Fruit fly (Drosophila melanogaster) whole organism, pupa: ENCODE data around the gene CG13707.

Experiments
- CG10348 ChIP-seq: fragments of 200-800 bp; sonication (Bioruptor generic); IDR thresholded peaks from 2 replicates; pipeline ENCODE4 v1.3.6; 2022; ENCODE audit warnings: missing biosample characterization, missing genetic modification characterization
- CG12605 ChIP-seq: fragments of 200-800 bp; sonication (Bioruptor generic); IDR thresholded peaks from 2 replicates; pipeline ENCODE4 v1.3.6; 2022; ENCODE audit warnings: missing biosample characterization, missing genetic modification characterization
- CG13204 ChIP-seq: fragments of 200-800 bp; sonication (Bioruptor generic); optimal IDR thresholded peaks from 2 replicates; lab custom pipeline; 2018; ENCODE audit warnings: missing biosample characterization, mild to moderate bottlenecking, missing genetic modification characterization, moderate library complexity
- CG14655 ChIP-seq: fragments of 200-800 bp; sonication (Bioruptor generic); optimal IDR thresholded peaks from 3 replicates; lab custom pipeline; 2017; ENCODE audit warnings: mild to moderate bottlenecking, missing biosample characterization, missing genetic modification reagents, missing genetic modification characterization
- CG15710 ChIP-seq: fragments of 200-800 bp; sonication (Bioruptor generic); optimal IDR thresholded peaks from 2 replicates; lab custom pipeline; 2018; ENCODE audit warnings: missing biosample characterization, mild to moderate bottlenecking, missing genetic modification characterization, moderate library complexity
- CG17806 ChIP-seq: fragments of 200-800 bp; sonication (Bioruptor generic); optimal IDR thresholded peaks from 2 replicates; lab custom pipeline; 2018; ENCODE audit warnings: missing biosample characterization, mild to moderate bottlenecking, missing genetic modification characterization, moderate library complexity
- CG32121 ChIP-seq: fragments of 200-800 bp; sonication (Bioruptor generic); IDR thresholded peaks from 2 replicates; pipeline ENCODE4 v1.3.6; 2022; ENCODE audit warnings: missing biosample characterization, missing genetic modification characterization
- CG34367 ChIP-seq: fragments of 200-800 bp; sonication (Bioruptor generic); optimal IDR thresholded peaks from 2 replicates; lab custom pipeline; 2018; ENCODE audit warnings: missing biosample characterization, mild to moderate bottlenecking, missing genetic modification characterization
- CG4496 ChIP-seq: fragments of 200-800 bp; sonication (Bioruptor generic); IDR thresholded peaks from 3 replicates; pipeline ENCODE4 v1.3.6; 2022; ENCODE audit warnings: missing biosample characterization, missing genetic modification characterization
- CG8159 ChIP-seq: fragments of 200-800 bp; sonication (Bioruptor generic); optimal IDR thresholded peaks from 3 replicates; lab custom pipeline; 2018; ENCODE audit warnings: missing biosample characterization, mild to moderate bottlenecking, missing genetic modification characterization, moderate library complexity
- CG8301 ChIP-seq: fragments of 200-800 bp; sonication (Bioruptor generic); optimal IDR thresholded peaks from 2 replicates; lab custom pipeline; 2018; ENCODE audit warnings: missing biosample characterization, mild to moderate bottlenecking, missing genetic modification characterization
- CG9948 ChIP-seq: fragments of 200-800 bp; sonication (Bioruptor generic); optimal IDR thresholded peaks from 2 replicates; lab custom pipeline; 2018; ENCODE audit warnings: missing biosample characterization, mild to moderate bottlenecking, missing genetic modification characterization, moderate library complexity
- D1 ChIP-seq: fragments of 200-800 bp; sonication (Bioruptor generic); optimal IDR thresholded peaks from 2 replicates; lab custom pipeline; 2018; ENCODE audit warnings: missing biosample characterization, mild to moderate bottlenecking, missing genetic modification characterization, moderate library complexity
- EcR ChIP-seq: fragments of 200-800 bp; sonication (Bioruptor generic); optimal IDR thresholded peaks from 3 replicates; lab custom pipeline; 2019; ENCODE audit warnings: missing biosample characterization, missing genetic modification characterization, mild to moderate bottlenecking, moderate library complexity, missing genetic modification reagents
- Ets98B ChIP-seq: fragments of 200-800 bp; sonication (Bioruptor generic); IDR thresholded peaks from 2 replicates; pipeline ENCODE4 v1.3.6; 2022; ENCODE audit warnings: missing biosample characterization, missing genetic modification characterization
- Pif1A ChIP-seq: fragments of 200-800 bp; sonication (Bioruptor generic); optimal IDR thresholded peaks from 3 replicates; lab custom pipeline; 2016; ENCODE audit warnings: missing biosample characterization, missing genetic modification characterization
- Pif1B ChIP-seq: fragments of 200-800 bp; sonication (Bioruptor generic); optimal IDR thresholded peaks from 3 replicates; lab custom pipeline; 2016; ENCODE audit warnings: missing biosample characterization, missing genetic modification characterization
- Snoo ChIP-seq: fragments of 200-800 bp; sonication (Bioruptor generic); optimal IDR thresholded peaks from 3 replicates; lab custom pipeline; 2017; ENCODE audit warnings: missing biosample characterization, mild to moderate bottlenecking, missing genetic modification characterization, inconsistent platforms
- fd96Ca ChIP-seq: fragments of 200-800 bp; sonication (Bioruptor generic); IDR thresholded peaks from 3 replicates; pipeline ENCODE4 v1.3.6; 2022; ENCODE audit warnings: missing biosample characterization, missing genetic modification characterization
- gl ChIP-seq: fragments of 200-800 bp; sonication (Bioruptor generic); optimal IDR thresholded peaks from 2 replicates; lab custom pipeline; 2018; ENCODE audit warnings: missing biosample characterization, mild to moderate bottlenecking, missing genetic modification characterization
- rn ChIP-seq: fragments of 200-800 bp; sonication (Bioruptor generic); IDR thresholded peaks from 2 replicates; pipeline ENCODE4 v1.3.6; 2022; ENCODE audit warnings: missing biosample characterization, missing genetic modification characterization

CG13707 gene

DNA sequence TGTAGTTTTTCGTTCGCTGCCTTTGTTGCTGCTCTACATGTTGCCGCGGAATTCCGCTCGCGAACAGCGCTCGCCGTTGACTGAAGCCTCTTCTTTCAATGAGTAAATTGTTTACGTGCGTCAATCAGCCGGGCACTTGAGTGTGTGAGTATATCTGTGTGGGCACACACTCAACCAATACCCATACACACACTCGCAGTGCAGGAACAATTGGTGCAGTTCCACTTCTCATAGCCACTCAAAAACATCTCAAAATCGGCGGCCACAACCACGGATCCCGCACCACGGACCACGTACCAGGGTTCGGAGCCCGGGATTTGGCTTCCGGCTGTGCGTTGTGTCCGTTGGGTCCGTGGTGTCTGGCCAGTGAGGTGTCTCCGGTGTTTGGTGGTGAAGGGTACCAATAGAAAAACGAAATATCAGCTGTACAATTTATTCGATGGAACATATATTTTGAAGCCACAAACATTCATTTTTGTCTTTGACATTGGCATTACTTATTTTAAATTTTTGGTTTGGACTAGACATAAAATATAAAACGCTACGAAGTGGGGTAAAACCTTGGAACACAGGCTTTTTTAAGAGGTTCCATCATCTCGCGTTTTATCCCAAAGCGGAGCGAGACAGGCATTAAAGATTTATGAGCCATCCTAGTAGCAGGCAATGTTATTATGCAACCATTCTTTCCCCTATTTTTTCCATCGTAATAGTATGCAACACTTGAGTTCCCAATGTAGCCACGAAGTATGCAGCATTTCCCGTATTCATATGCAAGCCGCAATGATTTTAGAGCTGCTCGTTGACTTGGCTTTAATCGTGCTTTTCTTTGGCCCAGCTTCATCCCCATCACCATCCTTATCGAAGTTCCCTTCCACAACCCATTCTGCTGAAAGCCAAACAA, at the start of gene CG13707:
Gene CG13707, minus strand, starts transcription at position 70 of the 901 bp plus-strand sequence.
- no peak for TF ChIP-seq EcR (GFP tag; lab: Kevin White, UChicago)
- no peak for TF ChIP-seq Pif1A
- peak; percentile 23; the same call in 1 of the 2 replicates for TF ChIP-seq CG12605 (GFP tag; lab: Robert Waterston, UW)
- TF ChIP-seq Pif1B (GFP tag; lab: Kevin White, UChicago): no peak
- 0 out of 3 replicates have a peak, but pooled peaks have one; percentile 36 for TF ChIP-seq fd96Ca (GFP tag; lab: Robert Waterston, UW)
- no peak for TF ChIP-seq CG15710 (tag; lab: Kevin White, UChicago)
- peak; percentile 60 for TF ChIP-seq CG32121
- no peak for TF ChIP-seq CG13204
- no peak for TF ChIP-seq CG34367 (tag; lab: Kevin White, UChicago)
- no peak for TF ChIP-seq rn (GFP tag; lab: Robert Waterston, UW)
- TF ChIP-seq gl (tag; lab: Kevin White, UChicago): no peak
- TF ChIP-seq, all 21 proteins: peak for 3

DNA sequence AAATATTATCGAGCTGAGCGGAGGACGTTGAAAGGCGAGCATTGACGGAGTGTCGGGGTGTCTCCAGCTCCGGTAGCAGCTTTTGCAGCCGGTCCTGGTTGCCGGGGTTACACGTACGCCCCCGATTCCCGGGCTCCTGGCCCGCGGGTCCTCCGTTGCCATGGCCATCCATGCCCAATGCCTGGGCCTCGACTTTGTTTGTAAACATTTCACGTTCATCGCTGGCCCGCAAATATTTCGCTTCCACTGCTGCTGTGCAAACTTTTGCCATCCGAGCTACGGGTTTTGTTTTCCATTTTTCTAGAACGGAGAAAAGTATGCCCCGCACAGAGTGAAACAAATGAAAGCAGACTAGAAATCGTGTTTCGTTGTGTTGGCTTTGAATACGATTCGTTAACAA, 21.1 kb upstream of the CG13707 start, which contains the start of gene Dnah3:
Gene Dnah3, plus strand, starts transcription at position 301 of the 400 bp plus-strand sequence.
- TF ChIP-seq CG12605 (GFP tag; lab: Robert Waterston, UW) (no peak), fd96Ca (GFP tag; lab: Robert Waterston, UW) (no peak), Pif1B (GFP tag; lab: Kevin White, UChicago) (no peak), CG13204 (no peak), gl (tag; lab: Kevin White, UChicago) (no peak), Pif1A (no peak)

DNA sequence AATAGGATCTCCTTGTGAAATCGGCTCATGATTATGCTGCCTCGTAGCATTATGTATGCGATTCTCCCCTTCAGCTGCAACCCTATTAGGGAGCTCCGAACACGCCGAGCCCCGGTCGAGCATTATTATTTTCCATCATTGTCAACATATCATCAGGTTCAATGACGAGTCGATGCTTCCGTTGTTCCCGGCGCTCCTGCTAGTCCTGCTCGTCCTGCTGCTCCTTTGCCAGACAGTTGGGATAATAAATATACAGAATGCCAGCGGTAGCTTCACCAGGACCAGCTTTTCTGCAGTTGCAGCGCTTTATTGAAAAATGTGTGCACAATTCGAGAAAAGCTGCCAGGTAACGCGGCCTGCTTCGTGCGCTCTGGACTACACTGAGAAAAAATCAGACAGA, 20.5 kb upstream of the CG13707 start, which contains the start of gene CG32235:
Gene CG32235, minus strand, starts transcription at position 101 of the 400 bp plus-strand sequence.
- no peak for TF ChIP-seq CG8159 (tag; lab: Kevin White, UChicago)
- no peak for TF ChIP-seq CG14655 (GFP tag; lab: Kevin White, UChicago)
- TF ChIP-seq EcR (GFP tag; lab: Kevin White, UChicago): no peak
- no peak for TF ChIP-seq Pif1A
- TF ChIP-seq fd96Ca (GFP tag; lab: Robert Waterston, UW): no peak
- no peak for TF ChIP-seq D1
- no peak for TF ChIP-seq Ets98B
- no peak for TF ChIP-seq gl (tag; lab: Kevin White, UChicago)
- no peak for TF ChIP-seq CG13204
- TF ChIP-seq CG34367 (tag; lab: Kevin White, UChicago): no peak
- TF ChIP-seq CG9948: no peak
- no peak for TF ChIP-seq CG15710 (tag; lab: Kevin White, UChicago)

DNA sequence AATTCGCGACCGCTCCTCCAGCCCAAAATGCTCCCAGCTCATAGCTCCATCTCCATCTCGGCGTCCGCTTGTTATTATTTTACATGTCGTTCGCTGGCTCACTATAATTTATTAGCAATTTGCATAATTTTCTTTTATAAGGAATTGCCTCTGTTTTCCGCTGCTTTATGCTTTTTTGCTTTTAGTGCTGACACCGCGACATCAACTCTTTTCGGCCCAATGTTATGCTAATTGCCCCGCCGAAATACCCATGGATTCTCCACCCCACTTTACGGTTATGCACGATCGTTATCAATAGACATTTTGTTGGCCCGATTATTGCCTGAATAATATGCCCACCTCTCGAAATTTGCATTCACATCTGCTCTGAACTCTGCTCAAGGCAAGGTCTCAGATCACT, 15.3 kb upstream of the CG13707 start:
- TF ChIP-seq CG32121 (no peak), EcR (GFP tag; lab: Kevin White, UChicago) (no peak), CG8159 (tag; lab: Kevin White, UChicago) (no peak), Ets98B (no peak)

DNA sequence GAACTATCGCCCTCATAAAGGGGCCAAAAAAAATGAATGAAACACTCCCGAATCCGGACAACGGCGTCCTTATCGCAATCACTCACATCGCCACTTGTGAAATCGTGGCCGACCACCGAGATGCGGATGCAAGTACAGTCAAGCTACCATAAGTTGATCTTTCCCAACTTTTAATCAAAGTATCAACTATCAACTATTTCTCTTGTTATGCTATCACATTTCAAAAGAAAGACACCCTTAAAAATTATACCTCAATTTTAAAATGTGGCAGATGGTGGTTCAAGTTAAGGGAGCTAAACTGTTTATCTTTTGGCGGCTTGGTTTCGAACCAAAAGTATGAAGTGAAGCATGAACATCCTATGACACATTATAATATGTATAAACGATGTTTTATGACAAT, 14.2 kb upstream of the CG13707 start:
- TF ChIP-seq CG8159 (tag; lab: Kevin White, UChicago): no peak
- TF ChIP-seq CG8301 (tag; lab: Kevin White, UChicago): no peak
- TF ChIP-seq Ets98B: no peak
- no peak for TF ChIP-seq CG4496 (GFP tag; lab: Robert Waterston, UW)

DNA sequence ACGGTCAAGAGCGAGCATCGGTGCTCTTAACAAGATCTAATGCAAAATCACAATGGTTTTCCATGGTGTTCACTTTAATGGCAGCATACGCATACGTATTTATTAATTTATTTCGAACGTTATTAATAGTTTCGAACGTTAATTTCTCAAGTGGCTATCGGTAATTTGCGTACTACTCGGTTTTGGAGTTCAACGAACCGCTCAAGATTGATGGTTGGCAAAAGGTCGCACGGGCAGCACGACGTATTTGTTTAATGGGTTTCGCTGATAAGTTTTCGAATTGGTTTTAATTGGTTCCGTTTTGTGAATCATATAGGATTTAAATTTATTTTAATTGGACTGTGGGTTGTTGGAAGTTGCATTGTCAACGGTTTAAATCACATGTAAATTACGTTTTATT, 13.2 kb upstream of the CG13707 start:
- TF ChIP-seq CG15710 (tag; lab: Kevin White, UChicago) (no peak), fd96Ca (GFP tag; lab: Robert Waterston, UW) (no peak), D1 (no peak), EcR (GFP tag; lab: Kevin White, UChicago) (no peak), CG17806 (tag; lab: Kevin White, UChicago) (no peak), Pif1A (no peak), CG8301 (tag; lab: Kevin White, UChicago) (no peak), CG10348 (GFP tag; lab: Robert Waterston, UW) (no peak), Snoo (tag; lab: Kevin White, UChicago) (no peak), CG8159 (tag; lab: Kevin White, UChicago) (no peak), CG4496 (GFP tag; lab: Robert Waterston, UW) (no peak), CG14655 (GFP tag; lab: Kevin White, UChicago) (no peak), gl (tag; lab: Kevin White, UChicago) (no peak), CG34367 (tag; lab: Kevin White, UChicago) (no peak), CG32121 (no peak), Ets98B (no peak), Pif1B (GFP tag; lab: Kevin White, UChicago) (no peak), CG13204 (no peak)
- TF ChIP-seq, all 21 proteins: peak for 0
